Fruit fly (Drosophila melanogaster) whole organism, embryonic: ENCODE results near the gene CG33093.
A peak's percentile ranks its signal among the peaks of the same experiment; 100 is the strongest.

Experiments used
- Adf1 ChIP-seq: fragments of 200-800 bp; sonication (Bioruptor generic); IDR thresholded peaks from 2 replicates; pipeline ENCODE4 v1.3.6; 2022; ENCODE audit warnings: missing biosample characterization, missing genetic modification characterization
- Antp ChIP-seq: fragments of 200-800 bp; sonication (Bioruptor generic); optimal IDR thresholded peaks from 3 replicates; lab custom pipeline; 2016; ENCODE audit warnings: missing biosample characterization, missing genetic modification characterization
- B-H1 ChIP-seq: fragments of 200-800 bp; sonication (Bioruptor generic); IDR thresholded peaks from 3 replicates; pipeline ENCODE4 v1.3.6; 2022; ENCODE audit warnings: missing biosample characterization, missing genetic modification characterization
- CG10654 ChIP-seq: fragments of 200-800 bp; sonication (Bioruptor generic); optimal IDR thresholded peaks from 2 replicates; lab custom pipeline; 2016; ENCODE audit warnings: missing biosample characterization, missing genetic modification characterization
- CG10979 ChIP-seq: fragments of 200-800 bp; sonication (Bioruptor generic); optimal IDR thresholded peaks from 2 replicates; lab custom pipeline; 2018; ENCODE audit warnings: missing biosample characterization, mild to moderate bottlenecking, missing genetic modification characterization, moderate library complexity
- CG11504 ChIP-seq: fragments of 200-800 bp; sonication (Bioruptor generic); optimal IDR thresholded peaks from 3 replicates; lab custom pipeline; 2019; ENCODE audit warnings: missing biosample characterization, mild to moderate bottlenecking, missing genetic modification characterization, moderate library complexity
- CG12299 ChIP-seq: fragments of 200-800 bp; sonication (Bioruptor generic); optimal IDR thresholded peaks from 2 replicates; lab custom pipeline; 2018; ENCODE audit warnings: missing biosample characterization, mild to moderate bottlenecking, missing genetic modification characterization
- CG12659 ChIP-seq: fragments of 200-800 bp; sonication (Bioruptor generic); optimal IDR thresholded peaks from 3 replicates; lab custom pipeline; 2017; ENCODE audit warnings: mild to moderate bottlenecking, missing biosample characterization, missing genetic modification reagents, missing genetic modification characterization
- CG14441 ChIP-seq: fragments of 200-800 bp; sonication (Bioruptor generic); IDR thresholded peaks from 2 replicates; pipeline ENCODE4 v1.3.6; 2022; ENCODE audit warnings: missing biosample characterization, missing genetic modification characterization
- CG16813 ChIP-seq: fragments of 200-800 bp; sonication (Bioruptor generic); IDR thresholded peaks from 3 replicates; pipeline ENCODE4 v1.3.6; 2022; ENCODE audit warnings: missing biosample characterization, missing genetic modification characterization; ENCODE audit not compliant: partially characterized antibody
- CG17359 ChIP-seq: fragments of 200-800 bp; sonication (Bioruptor generic); optimal IDR thresholded peaks from 3 replicates; lab custom pipeline; 2018; ENCODE audit warnings: missing biosample characterization, mild to moderate bottlenecking, missing genetic modification characterization, moderate library complexity
- CG2120 ChIP-seq: fragments of 200-800 bp; sonication (Bioruptor generic); optimal IDR thresholded peaks from 3 replicates; lab custom pipeline; 2016; ENCODE audit warnings: missing biosample characterization, missing genetic modification characterization
- CG2199 ChIP-seq: fragments of 200-800 bp; sonication (Bioruptor generic); IDR thresholded peaks from 3 replicates; pipeline ENCODE4 v1.3.6; 2022; ENCODE audit warnings: missing biosample characterization, missing genetic modification characterization
- CG30403 ChIP-seq: fragments of 200-800 bp; sonication (Bioruptor generic); optimal IDR thresholded peaks from 3 replicates; lab custom pipeline; 2016; ENCODE audit warnings: missing biosample characterization, missing genetic modification characterization
- CG32767 ChIP-seq: fragments of 200-800 bp; sonication (Bioruptor generic); IDR thresholded peaks from 2 replicates; pipeline ENCODE4 v1.3.6; 2022; ENCODE audit warnings: missing biosample characterization, missing genetic modification characterization
- CG4282 ChIP-seq: fragments of 200-800 bp; sonication (Bioruptor generic); optimal IDR thresholded peaks from 2 replicates; lab custom pipeline; 2016; ENCODE audit warnings: missing biosample characterization, missing genetic modification characterization
- CG4328 ChIP-seq: fragments of 200-800 bp; sonication (Bioruptor generic); optimal IDR thresholded peaks from 3 replicates; lab custom pipeline; 2017; ENCODE audit warnings: missing biosample characterization, missing genetic modification reagents, missing genetic modification characterization
- D ChIP-seq, 2 experiments: fragments of 200-800 bp in 1 of 2; fragments of >200 bp in 1 of 2; sonication (Bioruptor generic) in 1 of 2; optimal IDR thresholded peaks; 2 replicates in 1 of 2; 3 replicates in 1 of 2; lab custom pipeline; 2017; ENCODE audit warnings: mild to moderate bottlenecking in 1 of 2, missing biosample characterization in 1 of 2, missing genetic modification characterization in 1 of 2, missing genetic modification reagents in 1 of 2
- Dad ChIP-seq: fragments of 200-800 bp; sonication (Bioruptor generic); optimal IDR thresholded peaks from 3 replicates; lab custom pipeline; 2016; ENCODE audit warnings: missing biosample characterization, missing genetic modification characterization
- Deaf1 ChIP-seq: fragments of 200-800 bp; optimal IDR thresholded peaks from 3 replicates; lab custom pipeline; 2019; ENCODE audit warnings: missing biosample characterization, mild to moderate bottlenecking, missing genetic modification characterization, moderate library complexity
- Doc3 ChIP-seq: fragments of 200-800 bp; sonication (Bioruptor generic); IDR thresholded peaks from 3 replicates; pipeline ENCODE4 v1.3.6; 2022; ENCODE audit warnings: missing biosample characterization, missing genetic modification characterization; ENCODE audit not compliant: partially characterized antibody
- Drgx ChIP-seq: fragments of 200-800 bp; sonication (Bioruptor generic); IDR thresholded peaks from 2 replicates; pipeline ENCODE4 v1.3.6; 2022; ENCODE audit warnings: missing biosample characterization, missing genetic modification characterization
- Ets65A ChIP-seq: fragments of 200-800 bp; sonication (Bioruptor generic); peaks from one replicate; lab custom pipeline; 2016; ENCODE audit warnings: missing biosample characterization, missing genetic modification characterization
- Ets97D ChIP-seq: fragments of 200-800 bp; sonication (Bioruptor generic); optimal IDR thresholded peaks from 3 replicates; lab custom pipeline; 2016; ENCODE audit warnings: missing biosample characterization, missing genetic modification characterization
- HLH54F ChIP-seq: fragments of 200-800 bp; sonication (Bioruptor generic); optimal IDR thresholded peaks from 3 replicates; lab custom pipeline; 2016; ENCODE audit warnings: missing biosample characterization, missing genetic modification characterization
- HmgZ ChIP-seq: fragments of 200-800 bp; sonication (Bioruptor generic); optimal IDR thresholded peaks from 2 replicates; lab custom pipeline; 2018; ENCODE audit warnings: missing biosample characterization, mild to moderate bottlenecking, missing genetic modification characterization
- MBD-R2 ChIP-seq: fragments of 200-800 bp; sonication (Bioruptor generic); IDR thresholded peaks from 2 replicates; pipeline ENCODE4 v1.3.6; 2022; ENCODE audit warnings: missing biosample characterization, missing genetic modification characterization
- Mes4 ChIP-seq: fragments of 200-800 bp; sonication (Bioruptor generic); optimal IDR thresholded peaks from 2 replicates; lab custom pipeline; 2016; ENCODE audit warnings: missing biosample characterization, missing genetic modification characterization
- Sox102F ChIP-seq: fragments of 200-800 bp; sonication (Bioruptor generic); optimal IDR thresholded peaks from 2 replicates; lab custom pipeline; 2018; ENCODE audit warnings: missing biosample characterization, mild to moderate bottlenecking, missing genetic modification characterization, moderate library complexity
- Taf1 ChIP-seq: fragments of 200-800 bp; sonication (Bioruptor generic); IDR thresholded peaks from 2 replicates; pipeline ENCODE4 v1.3.6; 2022; ENCODE audit warnings: missing biosample characterization, missing genetic modification characterization
- Tbp ChIP-seq: fragments of >200 bp; optimal IDR thresholded peaks from 2 replicates; lab custom pipeline; 2018; ENCODE audit warnings: missing biosample characterization, missing genetic modification characterization
- btn ChIP-seq: fragments of 200-800 bp; sonication (Bioruptor generic); optimal IDR thresholded peaks from 2 replicates; lab custom pipeline; 2016; ENCODE audit warnings: missing biosample characterization, missing genetic modification characterization
- chinmo ChIP-seq: fragments of 200-800 bp; sonication (Bioruptor generic); IDR thresholded peaks from 4 replicates; pipeline ENCODE4 v1.3.6; 2022; ENCODE audit warnings: missing biosample characterization, missing genetic modification characterization; ENCODE audit not compliant: partially characterized antibody
- gem ChIP-seq: fragments of 200-800 bp; sonication (Bioruptor generic); optimal IDR thresholded peaks from 2 replicates; lab custom pipeline; 2019; ENCODE audit warnings: missing biosample characterization, mild to moderate bottlenecking, missing genetic modification characterization, moderate library complexity
- gro ChIP-seq: fragments of 200-800 bp; sonication (Bioruptor generic); optimal IDR thresholded peaks from 2 replicates; lab custom pipeline; 2016; ENCODE audit warnings: missing biosample characterization, missing genetic modification characterization
- gsb ChIP-seq: fragments of 200-800 bp; sonication (Bioruptor generic); IDR thresholded peaks from 2 replicates; pipeline ENCODE4 v1.3.6; 2022; ENCODE audit warnings: missing biosample characterization, missing genetic modification characterization
- her ChIP-seq: fragments of 200-800 bp; sonication (Bioruptor generic); optimal IDR thresholded peaks from 2 replicates; lab custom pipeline; 2016; ENCODE audit warnings: missing biosample characterization, missing genetic modification characterization
- kni ChIP-seq: fragments of 200-800 bp; sonication (Bioruptor generic); optimal IDR thresholded peaks from 3 replicates; lab custom pipeline; 2017; ENCODE audit warnings: mild to moderate bottlenecking, missing biosample characterization, missing genetic modification reagents, missing genetic modification characterization
- lbe ChIP-seq: fragments of 200-800 bp; sonication (Bioruptor generic); optimal IDR thresholded peaks from 2 replicates; lab custom pipeline; 2016; ENCODE audit warnings: missing biosample characterization, mild to moderate bottlenecking, missing genetic modification characterization
- nerfin-2 ChIP-seq: fragments of 200-800 bp; sonication (Bioruptor generic); IDR thresholded peaks from 2 replicates; pipeline ENCODE4 v1.3.6; 2022; ENCODE audit warnings: missing biosample characterization, missing genetic modification characterization; ENCODE audit not compliant: partially characterized antibody
- ranshi ChIP-seq: fragments of 200-800 bp; sonication (Bioruptor generic); IDR thresholded peaks from 2 replicates; pipeline ENCODE4 v1.3.6; 2022; ENCODE audit warnings: missing biosample characterization, missing genetic modification characterization
- sens ChIP-seq: fragments of 200-800 bp; sonication (Bioruptor generic); peaks from one replicate; lab custom pipeline; 2016; ENCODE audit warnings: missing biosample characterization, missing genetic modification characterization
- slbo ChIP-seq: fragments of 200-800 bp; sonication (Bioruptor generic); IDR thresholded peaks from 2 replicates; pipeline ENCODE4 v1.3.6; 2022; ENCODE audit warnings: missing biosample characterization, missing genetic modification characterization
- ssp ChIP-seq: fragments of 200-800 bp; sonication (Bioruptor generic); IDR thresholded peaks from 2 replicates; pipeline ENCODE4 v1.3.6; 2022; ENCODE audit warnings: missing biosample characterization, missing genetic modification characterization
- trh ChIP-seq: fragments of 200-800 bp; sonication (Bioruptor generic); optimal IDR thresholded peaks from 2 replicates; lab custom pipeline; 2016; ENCODE audit warnings: missing biosample characterization, missing genetic modification characterization
- twi ChIP-seq: fragments of 200-800 bp; optimal IDR thresholded peaks from 2 replicates; lab custom pipeline; 2019; ENCODE audit warnings: missing biosample characterization, mild to moderate bottlenecking, missing genetic modification characterization, moderate library complexity
- unc-4 ChIP-seq: fragments of 200-800 bp; sonication (Bioruptor generic); IDR thresholded peaks from 2 replicates; pipeline ENCODE4 v1.3.6; 2022; ENCODE audit warnings: missing biosample characterization, missing genetic modification characterization; ENCODE audit not compliant: partially characterized antibody
- wdn ChIP-seq: fragments of 200-800 bp; sonication (Bioruptor generic); IDR thresholded peaks from 2 replicates; pipeline ENCODE4 v1.3.6; 2022; ENCODE audit warnings: missing biosample characterization, missing genetic modification characterization

CG33093 gene

DNA sequence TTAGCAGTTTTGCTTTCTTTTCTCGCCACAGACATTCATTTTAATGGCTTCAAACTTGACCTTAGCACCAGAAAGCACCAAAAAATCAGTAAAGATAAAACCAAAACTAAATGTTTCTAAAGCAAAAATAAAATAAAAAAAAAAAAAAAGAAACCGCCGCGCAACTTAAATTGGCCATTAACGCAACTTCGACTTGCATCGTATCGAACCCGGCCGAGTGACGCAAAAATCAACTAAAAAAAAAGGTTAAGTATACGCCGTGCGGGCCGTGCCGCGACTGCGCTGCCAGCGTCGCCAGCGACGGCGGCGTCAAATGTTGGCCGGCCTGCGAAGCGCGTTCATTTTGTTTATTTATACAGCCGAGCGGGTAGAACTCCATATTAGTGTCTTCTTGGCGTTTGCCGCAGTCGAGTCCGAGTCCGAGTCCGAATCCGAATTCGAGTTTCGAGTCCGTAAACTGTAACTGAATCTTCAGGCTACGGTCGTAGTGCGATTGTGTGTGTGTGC lies 18.6 kb upstream of the CG33093 start, which contains the start of gene bond:
bond (plus strand) TSS at position 375 of the 507 bp plus-strand sequence.
- TF ChIP-seq chinmo (GFP tag; lab: Robert Waterston, UW) (0 out of 4 replicates have a peak, but pooled peaks have one; percentile 64), CG14441 (GFP tag; lab: Robert Waterston, UW) (no peak), CG2120 (GFP tag; lab: Kevin White, UChicago) (no peak), gsb (GFP tag; lab: Robert Waterston, UW) (0 out of 2 replicates have a peak, but pooled peaks have one; percentile 19), Adf1 (GFP tag; lab: Robert Waterston, UW) (peak; percentile 93), Deaf1 (tag; lab: Kevin White, UChicago) (peak; percentile 32), slbo (GFP tag; lab: Robert Waterston, UW) (0 out of 2 replicates have a peak, but pooled peaks have one; percentile 4), CG16813 (0 out of 3 replicates have a peak, but pooled peaks have one; percentile 17)

dm6 chr3R:22547585-22548022 lies 15.9 kb upstream of the CG33093 start, which contains the start of gene AdipoR:
Gene AdipoR, minus strand, starts transcription at chr3R:22547846.
- TF ChIP-seq Taf1 (GFP tag; lab: Robert Waterston, UW) (no peak), CG12659 (GFP tag; lab: Kevin White, UChicago) (peak; percentile 76), HmgZ (tag; lab: Kevin White, UChicago) (peak; percentile 56), CG17359 (tag; lab: Kevin White, UChicago) (no peak), CG32767 (GFP tag; lab: Robert Waterston, UW) (no peak), sens (GFP tag; lab: Kevin White, UChicago) (peak; percentile 79), Drgx (GFP tag; lab: Robert Waterston, UW) (no peak), D (optimal IDR thresholded peaks at IDR 0.05; lab: Kevin White, UChicago) (no peak), D (GFP tag; optimal IDR thresholded peaks at IDR 0.05; lab: Kevin White, UChicago) (no peak), Ets97D (GFP tag; lab: Kevin White, UChicago) (peak; percentile 58), Tbp (no peak), unc-4 (peak; percentile 53), ssp (no peak), Adf1 (GFP tag; lab: Robert Waterston, UW) (peak; percentile 34; the same call in 1 of the 2 replicates), ranshi (GFP tag; lab: Robert Waterston, UW) (no peak), wdn (GFP tag; lab: Robert Waterston, UW) (no peak), nerfin-2 (no peak), CG12299 (tag; lab: Kevin White, UChicago) (peak; percentile 32), CG10654 (GFP tag; lab: Kevin White, UChicago) (no peak), gro (no peak), Sox102F (no peak), B-H1 (GFP tag; lab: Robert Waterston, UW) (no peak), trh (no peak), CG4328 (GFP tag; lab: Kevin White, UChicago) (no peak), HLH54F (GFP tag; lab: Kevin White, UChicago) (peak; percentile 19), CG11504 (peak; percentile 37), Mes4 (GFP tag; lab: Kevin White, UChicago) (peak; percentile 4), CG2199 (0 out of 3 replicates have a peak, but pooled peaks have one; percentile 27), twi (tag; lab: Kevin White, UChicago) (peak; percentile 21), btn (GFP tag; lab: Kevin White, UChicago) (no peak), Antp (GFP tag; lab: Kevin White, UChicago) (no peak), Dad (GFP tag; lab: Kevin White, UChicago) (no peak), her (peak; percentile 49), CG10979 (peak; percentile 28), chinmo (GFP tag; lab: Robert Waterston, UW) (peak; percentile 54; the same call in 1 of the 4 replicates), Doc3 (GFP tag; lab: Robert Waterston, UW) (no peak), CG30403 (GFP tag; lab: Kevin White, UChicago) (no peak), CG4282 (peak; percentile 26), gem (no peak), kni (peak; percentile 35), lbe (GFP tag; lab: Kevin White, UChicago) (no peak), Ets65A (GFP tag; lab: Kevin White, UChicago) (no peak), MBD-R2 (GFP tag; lab: Robert Waterston, UW) (peak; percentile 84)
